Worm (Caenorhabditis elegans) whole organism, L1 larva: ENCODE data around the gene R05D3.8.

Experiments used
- aha-1 ChIP-seq: fragments of 150-350 bp; optimal IDR thresholded peaks from 2 replicates; lab custom pipeline; 2014; ENCODE audit warnings: missing biosample characterization, missing genetic modification characterization
- alr-1 ChIP-seq: fragments of 200-800 bp; sonication (Bioruptor generic); optimal IDR thresholded peaks from 2 replicates; lab custom pipeline; 2018; ENCODE audit warnings: borderline replicate concordance, mild to moderate bottlenecking, missing genetic modification characterization, missing compliant biosample characterization
- blmp-1 ChIP-seq: fragments of 150-350 bp; optimal IDR thresholded peaks from 2 replicates; lab custom pipeline; 2014; ENCODE audit warnings: missing biosample characterization, missing genetic modification characterization
- egl-27 ChIP-seq, 2 experiments: fragments of 150-350 bp in 1 of 2; sonication (generic microtip); optimal IDR thresholded peaks; 3 replicates each; lab custom pipeline; 2017 to 2018; ENCODE audit warnings: missing biosample characterization in 2 of 2, missing genetic modification characterization in 2 of 2, missing genetic modification reagents in 2 of 2
- ets-5 ChIP-seq: fragments of 200-800 bp; sonication (Bioruptor generic); IDR thresholded peaks from 2 replicates; pipeline ENCODE4 v1.3.6; 2022; ENCODE audit warnings: missing genetic modification characterization, missing compliant biosample characterization
- nhr-11 ChIP-seq: fragments of 150-350 bp; optimal IDR thresholded peaks from 2 replicates; lab custom pipeline; 2014; ENCODE audit warnings: missing biosample characterization, missing genetic modification characterization
- nhr-12 ChIP-seq: sonication (generic microtip); optimal IDR thresholded peaks from 2 replicates; lab custom pipeline; 2017; ENCODE audit warnings: missing biosample characterization, missing genetic modification characterization
- nhr-71 ChIP-seq: sonication (generic microtip); optimal IDR thresholded peaks from 2 replicates; lab custom pipeline; 2016; ENCODE audit warnings: mild to moderate bottlenecking, missing genetic modification characterization, moderate library complexity, missing compliant biosample characterization
- nhr-84 ChIP-seq: sonication (generic microtip); optimal IDR thresholded peaks from 2 replicates; lab custom pipeline; 2017; ENCODE audit warnings: missing biosample characterization, missing genetic modification characterization
- pag-3 ChIP-seq: sonication (generic microtip); optimal IDR thresholded peaks from 2 replicates; lab custom pipeline; 2017; ENCODE audit warnings: missing genetic modification characterization, mild to moderate bottlenecking, missing compliant biosample characterization, antibody characterized with exemption, borderline replicate concordance; ENCODE audit not compliant: insufficient read depth
- skn-1 ChIP-seq: fragments of 150-350 bp; optimal IDR thresholded peaks from 2 replicates; lab custom pipeline; 2014; ENCODE audit warnings: missing biosample characterization, missing genetic modification characterization
- snpc-4 ChIP-seq: fragments of 150-350 bp; optimal IDR thresholded peaks from 2 replicates; lab custom pipeline; 2014; ENCODE audit warnings: missing biosample characterization, missing genetic modification characterization
- unc-62 ChIP-seq: fragments of 150-350 bp; optimal IDR thresholded peaks from 2 replicates; lab custom pipeline; 2014; ENCODE audit warnings: missing biosample characterization, missing genetic modification reagents, missing genetic modification characterization

ce11 chrIII:8370188-8370587 is 12.1 kb upstream of the R05D3.8 start:
- no peak for TF ChIP-seq aha-1 (tag; lab: Kevin White, UChicago)
- TF ChIP-seq snpc-4 (tag; lab: Kevin White, UChicago), result no peak
- TF ChIP-seq unc-62 (GFP tag; lab: Kevin White, UChicago), result no peak
- no peak for TF ChIP-seq nhr-11 (tag; lab: Kevin White, UChicago)
- TF ChIP-seq egl-27 (tag; optimal IDR thresholded peaks at IDR 0.05; lab: Kevin White, UChicago), result no peak
- no peak for TF ChIP-seq nhr-12 (tag; lab: Kevin White, UChicago)
- TF ChIP-seq blmp-1 (tag; lab: Kevin White, UChicago), result no peak
- no peak for TF ChIP-seq alr-1 (tag; lab: Kevin White, UChicago)
- no peak for TF ChIP-seq pag-3 (tag; lab: Kevin White, UChicago)
- TF ChIP-seq ets-5 (GFP tag; lab: Robert Waterston, UW), result no peak
- no peak for TF ChIP-seq skn-1 (tag; lab: Kevin White, UChicago)
- no peak for TF ChIP-seq nhr-71 (tag; lab: Kevin White, UChicago)
- TF ChIP-seq nhr-84, result no peak
